Worm (Caenorhabditis elegans) whole organism, mixed stage, embryonic: ENCODE measurements around the gene lury-1.

Experiments
- M03D4.4 ChIP-seq: sonication (generic microtip); optimal IDR thresholded peaks from 2 replicates; lab custom pipeline; 2017; ENCODE audit warnings: mild to moderate bottlenecking, missing genetic modification characterization, missing compliant biosample characterization
- bed-3 ChIP-seq: fragments of 200-800 bp; sonication (Bioruptor generic); optimal IDR thresholded peaks from 3 replicates; lab custom pipeline; 2018; ENCODE audit warnings: mild to moderate bottlenecking, missing genetic modification characterization, moderate library complexity, missing compliant biosample characterization
- blmp-1 ChIP-seq: fragments of 150-350 bp; optimal IDR thresholded peaks from 2 replicates; lab custom pipeline; 2014; ENCODE audit warnings: missing biosample characterization, missing genetic modification characterization
- ceh-39 ChIP-seq: fragments of 150-350 bp; optimal IDR thresholded peaks from 2 replicates; lab custom pipeline; 2014; ENCODE audit warnings: missing biosample characterization, missing genetic modification characterization
- ceh-43 ChIP-seq: fragments of 200-800 bp; sonication (Bioruptor generic); optimal IDR thresholded peaks from 2 replicates; lab custom pipeline; 2018; ENCODE audit warnings: mild to moderate bottlenecking, missing genetic modification characterization, moderate library complexity, missing compliant biosample characterization
- ceh-83 ChIP-seq: fragments of 200-800 bp; sonication (Bioruptor generic); optimal IDR thresholded peaks from 2 replicates; lab custom pipeline; 2018; ENCODE audit warnings: mild to moderate bottlenecking, missing genetic modification characterization, missing compliant biosample characterization
- ces-1 ChIP-seq: fragments of 150-350 bp; optimal IDR thresholded peaks from 2 replicates; lab custom pipeline; 2014; ENCODE audit warnings: missing biosample characterization, missing genetic modification reagents, missing genetic modification characterization
- cnd-1 ChIP-seq: fragments of 200-800 bp; sonication (Bioruptor generic); optimal IDR thresholded peaks from 2 replicates; lab custom pipeline; 2018; ENCODE audit warnings: mild to moderate bottlenecking, missing genetic modification characterization, missing compliant biosample characterization
- drap-1 ChIP-seq: fragments of 200-800 bp; sonication (Bioruptor generic); optimal IDR thresholded peaks from 3 replicates; lab custom pipeline; 2018; ENCODE audit warnings: mild to moderate bottlenecking, missing genetic modification characterization, missing compliant biosample characterization
- elt-1 ChIP-seq: sonication (generic microtip); optimal IDR thresholded peaks from 2 replicates; lab custom pipeline; 2017; ENCODE audit warnings: missing genetic modification characterization, mild to moderate bottlenecking, missing compliant biosample characterization, antibody characterized with exemption, moderate library complexity, borderline replicate concordance; ENCODE audit not compliant: insufficient read depth
- flh-1 ChIP-seq: fragments of 200-800 bp; sonication (Bioruptor generic); optimal IDR thresholded peaks from 2 replicates; lab custom pipeline; 2018; ENCODE audit warnings: mild to moderate bottlenecking, missing genetic modification characterization, moderate library complexity, missing compliant biosample characterization
- ham-2 ChIP-seq: fragments of 200-800 bp; sonication (Bioruptor generic); optimal IDR thresholded peaks from 2 replicates; lab custom pipeline; 2018; ENCODE audit warnings: mild to moderate bottlenecking, missing genetic modification characterization, missing compliant biosample characterization
- hlh-1 ChIP-seq: fragments of 150-350 bp; optimal IDR thresholded peaks from 2 replicates; lab custom pipeline; 2014; ENCODE audit warnings: missing biosample characterization, missing genetic modification reagents, missing genetic modification characterization
- lin-13 ChIP-seq: fragments of 150-350 bp; optimal IDR thresholded peaks from 2 replicates; lab custom pipeline; 2014; ENCODE audit warnings: missing biosample characterization, missing genetic modification characterization
- lin-32 ChIP-seq: fragments of 200-800 bp; sonication (Bioruptor generic); optimal IDR thresholded peaks from 2 replicates; lab custom pipeline; 2018; ENCODE audit warnings: mild to moderate bottlenecking, missing genetic modification characterization, missing compliant biosample characterization
- lsy-2 ChIP-seq: fragments of 150-350 bp; optimal IDR thresholded peaks from 2 replicates; lab custom pipeline; 2014; ENCODE audit warnings: missing biosample characterization, missing genetic modification characterization
- mab-5 ChIP-seq: fragments of 150-350 bp; optimal IDR thresholded peaks from 2 replicates; lab custom pipeline; 2014; ENCODE audit warnings: missing biosample characterization, missing genetic modification characterization
- mep-1 ChIP-seq: fragments of 150-350 bp; optimal IDR thresholded peaks from 2 replicates; lab custom pipeline; 2017; ENCODE audit warnings: missing biosample characterization, missing genetic modification reagents, missing genetic modification characterization, inconsistent platforms
- nhr-12 ChIP-seq: fragments of 150-350 bp; optimal IDR thresholded peaks from 2 replicates; lab custom pipeline; 2014; ENCODE audit warnings: missing biosample characterization, missing genetic modification characterization
- nhr-2 ChIP-seq: fragments of 150-350 bp; optimal IDR thresholded peaks from 2 replicates; lab custom pipeline; 2014; ENCODE audit warnings: missing biosample characterization, missing genetic modification characterization
- nhr-237 ChIP-seq: fragments of 150-350 bp; optimal IDR thresholded peaks from 2 replicates; lab custom pipeline; 2014; ENCODE audit warnings: missing biosample characterization, missing genetic modification characterization
- nhr-28 ChIP-seq: fragments of 150-350 bp; optimal IDR thresholded peaks from 2 replicates; lab custom pipeline; 2014; ENCODE audit warnings: missing biosample characterization, missing genetic modification characterization
- nhr-76 ChIP-seq: sonication (generic microtip); optimal IDR thresholded peaks from 2 replicates; lab custom pipeline; 2017; ENCODE audit warnings: missing biosample characterization, missing genetic modification characterization
- pha-4 ChIP-seq: fragments of 150-350 bp; optimal IDR thresholded peaks from 2 replicates; lab custom pipeline; 2018; ENCODE audit warnings: missing biosample characterization, missing genetic modification reagents, missing genetic modification characterization
- sem-2 ChIP-seq: fragments of 200-800 bp; sonication (Bioruptor generic); optimal IDR thresholded peaks from 2 replicates; lab custom pipeline; 2018; ENCODE audit warnings: mild to moderate bottlenecking, missing genetic modification characterization, missing compliant biosample characterization
- snpc-4 ChIP-seq: fragments of 150-350 bp; optimal IDR thresholded peaks from 2 replicates; lab custom pipeline; 2014; ENCODE audit warnings: missing biosample characterization, missing genetic modification characterization
- sptf-1 ChIP-seq: sonication (generic microtip); optimal IDR thresholded peaks from 2 replicates; lab custom pipeline; 2017; ENCODE audit warnings: mild to moderate bottlenecking, missing genetic modification characterization, moderate library complexity, missing compliant biosample characterization
- tbx-8 ChIP-seq: fragments of 200-800 bp; sonication (Bioruptor generic); optimal IDR thresholded peaks from 2 replicates; lab custom pipeline; 2018; ENCODE audit warnings: mild to moderate bottlenecking, missing genetic modification characterization, moderate library complexity, missing compliant biosample characterization
- unc-120 ChIP-seq: sonication (generic microtip); optimal IDR thresholded peaks from 2 replicates; lab custom pipeline; 2017; ENCODE audit warnings: missing genetic modification characterization, missing compliant biosample characterization; ENCODE audit not compliant: poor library complexity, severe bottlenecking
- unc-39 ChIP-seq: fragments of 150-350 bp; optimal IDR thresholded peaks from 2 replicates; lab custom pipeline; 2014; ENCODE audit warnings: missing biosample characterization, missing genetic modification characterization
- unc-62 ChIP-seq: fragments of 150-350 bp; optimal IDR thresholded peaks from 2 replicates; lab custom pipeline; 2014; ENCODE audit warnings: missing biosample characterization, missing genetic modification reagents, missing genetic modification characterization
- zip-8 ChIP-seq: fragments of 150-350 bp; optimal IDR thresholded peaks from 2 replicates; lab custom pipeline; 2014; ENCODE audit warnings: missing biosample characterization, missing genetic modification characterization
- ztf-11 ChIP-seq: fragments of 150-350 bp; optimal IDR thresholded peaks from 2 replicates; lab custom pipeline; 2014; ENCODE audit warnings: missing biosample characterization, missing genetic modification characterization

The lury-1 gene

ce11 chrIII:12205271-12205670 is 19.1 kb downstream of the lury-1 start:
- TF ChIP-seq zip-8 (tag; lab: Kevin White, UChicago) (no peak), nhr-237 (no peak), lsy-2 (tag; lab: Kevin White, UChicago) (no peak)

ce11 chrIII:12207574-12207973 is 21.4 kb downstream of the lury-1 start:
- TF ChIP-seq ham-2 = no peak
- no peak for TF ChIP-seq blmp-1 (tag; lab: Kevin White, UChicago)
- no peak for TF ChIP-seq ces-1 (GFP tag; lab: Kevin White, UChicago)
- no peak for TF ChIP-seq nhr-76 (tag; lab: Kevin White, UChicago)
- no peak for TF ChIP-seq ztf-11 (tag; lab: Kevin White, UChicago)
- no peak for TF ChIP-seq nhr-2 (tag; lab: Kevin White, UChicago)
- no peak for TF ChIP-seq nhr-237
- no peak for TF ChIP-seq cnd-1 (tag; lab: Kevin White, UChicago)
- no peak for TF ChIP-seq ceh-43 (GFP tag; lab: Kevin White, UChicago)
- no peak for TF ChIP-seq unc-39 (tag; lab: Kevin White, UChicago)
- TF ChIP-seq sem-2 (GFP tag; lab: Kevin White, UChicago) = no peak
- TF ChIP-seq snpc-4 (tag; lab: Kevin White, UChicago) = no peak
- TF ChIP-seq ceh-39 (tag; lab: Kevin White, UChicago) = no peak
- TF ChIP-seq mep-1 = no peak
- no peak for TF ChIP-seq tbx-8 (GFP tag; lab: Kevin White, UChicago)

ce11 chrIII:12215596-12215995 is 29.4 kb downstream of the lury-1 start, which contains the start of gene Y75B8A.13:
Gene Y75B8A.13 (minus strand): TSS chrIII:12215696.
- no peak for TF ChIP-seq tbx-8 (GFP tag; lab: Kevin White, UChicago)

- TF ChIP-seq M03D4.4 (no peak), nhr-12 (tag; lab: Kevin White, UChicago) (no peak), mab-5 (tag; lab: Kevin White, UChicago) (no peak), cnd-1 (tag; lab: Kevin White, UChicago) (no peak), lin-13 (tag; lab: Kevin White, UChicago) (no peak), ham-2 (no peak), zip-8 (tag; lab: Kevin White, UChicago) (no peak), hlh-1 (tag; lab: Kevin White, UChicago) (no peak), unc-120 (tag; lab: Kevin White, UChicago) (no peak), elt-1 (tag; lab: Kevin White, UChicago) (no peak), unc-62 (GFP tag; lab: Kevin White, UChicago) (no peak), ceh-83 (GFP tag; lab: Kevin White, UChicago) (no peak), flh-1 (GFP tag; lab: Kevin White, UChicago) (no peak), drap-1 (no peak), ztf-11 (tag; lab: Kevin White, UChicago) (no peak), nhr-237 (no peak)
Measured at ce11 chrIII:12218078-12218477, 31.9 kb downstream of the lury-1 start.

- TF ChIP-seq lin-13 (tag; lab: Kevin White, UChicago) = no peak
- TF ChIP-seq ces-1 (GFP tag; lab: Kevin White, UChicago) = peak; percentile 42
- TF ChIP-seq pha-4 = no peak
- TF ChIP-seq ceh-43 (GFP tag; lab: Kevin White, UChicago) = no peak
- TF ChIP-seq sptf-1 (tag; lab: Kevin White, UChicago) = peak; percentile 36
- no peak for TF ChIP-seq ztf-11 (tag; lab: Kevin White, UChicago)
- no peak for TF ChIP-seq lin-32 (GFP tag; lab: Kevin White, UChicago)
- TF ChIP-seq mep-1 = peak; percentile 28
- no peak for TF ChIP-seq flh-1 (GFP tag; lab: Kevin White, UChicago)
- no peak for TF ChIP-seq zip-8 (tag; lab: Kevin White, UChicago)
- TF ChIP-seq ham-2 = no peak
- TF ChIP-seq lsy-2 (tag; lab: Kevin White, UChicago) = peak; percentile 43
- no peak for TF ChIP-seq unc-39 (tag; lab: Kevin White, UChicago)
- TF ChIP-seq nhr-237 = no peak
- no peak for TF ChIP-seq bed-3
- no peak for TF ChIP-seq M03D4.4
- TF ChIP-seq unc-120 (tag; lab: Kevin White, UChicago) = no peak
- TF ChIP-seq mab-5 (tag; lab: Kevin White, UChicago) = no peak
- TF ChIP-seq unc-62 (GFP tag; lab: Kevin White, UChicago) = no peak
- TF ChIP-seq snpc-4 (tag; lab: Kevin White, UChicago) = no peak
- TF ChIP-seq tbx-8 (GFP tag; lab: Kevin White, UChicago) = no peak
- no peak for TF ChIP-seq nhr-28 (tag; lab: Kevin White, UChicago)
Measured at ce11 chrIII:12218633-12219097, 32.5 kb downstream of the lury-1 start, which contains the start of the genes gex-4 and gphr-1. Gene gex-4 (minus strand): TSS chrIII:12218634. Gene gphr-1 (plus strand): TSS chrIII:12219047.
